Worm (Caenorhabditis elegans) whole organism, late embryonic: ENCODE measurements around the gene aakg-1.

Experiments used
- C38D4.7 ChIP-seq: fragments of 200-800 bp; sonication (Bioruptor generic); optimal IDR thresholded peaks from 2 replicates; lab custom pipeline; 2018; ENCODE audit warnings: mild to moderate bottlenecking, missing genetic modification characterization, moderate library complexity, missing compliant biosample characterization
- F13H6.1 ChIP-seq: sonication (generic microtip); optimal IDR thresholded peaks from 2 replicates; lab custom pipeline; 2016; ENCODE audit warnings: missing genetic modification characterization, missing compliant biosample characterization
- K02D7.2 ChIP-seq: sonication (generic microtip); optimal IDR thresholded peaks from 2 replicates; lab custom pipeline; 2017; ENCODE audit warnings: mild to moderate bottlenecking, missing genetic modification characterization, missing compliant biosample characterization
- K09A11.1 ChIP-seq: sonication (generic microtip); optimal IDR thresholded peaks from 2 replicates; lab custom pipeline; 2017; ENCODE audit warnings: antibody characterized with exemption, mild to moderate bottlenecking, missing genetic modification characterization, missing compliant biosample characterization; ENCODE audit not compliant: insufficient read depth
- Y22D7AL.16 ChIP-seq: sonication (generic microtip); optimal IDR thresholded peaks from 2 replicates; lab custom pipeline; 2016; ENCODE audit warnings: missing genetic modification characterization, missing compliant biosample characterization
- ahr-1 ChIP-seq: sonication (generic microtip); optimal IDR thresholded peaks from 2 replicates; lab custom pipeline; 2016; ENCODE audit warnings: missing genetic modification characterization, missing compliant biosample characterization
- ceh-14 ChIP-seq: sonication (generic microtip); optimal IDR thresholded peaks from 2 replicates; lab custom pipeline; 2016; ENCODE audit warnings: missing genotype, missing genetic modification characterization, missing compliant biosample characterization
- ceh-19 ChIP-seq: fragments of 200-800 bp; sonication (Bioruptor generic); optimal IDR thresholded peaks from 2 replicates; lab custom pipeline; 2018; ENCODE audit warnings: mild to moderate bottlenecking, missing genetic modification characterization, missing compliant biosample characterization
- ceh-24 ChIP-seq: sonication (generic microtip); optimal IDR thresholded peaks from 2 replicates; lab custom pipeline; 2016; ENCODE audit warnings: mild to moderate bottlenecking, missing genetic modification characterization, missing compliant biosample characterization
- ceh-31 ChIP-seq: sonication (generic microtip); optimal IDR thresholded peaks from 2 replicates; lab custom pipeline; 2016; ENCODE audit warnings: missing genetic modification characterization, missing compliant biosample characterization
- ceh-45 ChIP-seq: fragments of 200-800 bp; sonication (Bioruptor generic); IDR thresholded peaks from 2 replicates; pipeline ENCODE4 v1.3.6; 2022; ENCODE audit warnings: missing genetic modification reagents, missing genetic modification characterization, missing compliant biosample characterization
- ceh-48 ChIP-seq: sonication (generic microtip); optimal IDR thresholded peaks from 2 replicates; lab custom pipeline; 2016; ENCODE audit warnings: missing genetic modification characterization, inconsistent platforms, missing compliant biosample characterization
- ceh-6 ChIP-seq: fragments of 200-800 bp; sonication (Bioruptor generic); optimal IDR thresholded peaks from 2 replicates; lab custom pipeline; 2018; ENCODE audit warnings: mild to moderate bottlenecking, missing genetic modification characterization, missing compliant biosample characterization
- ceh-9 ChIP-seq: sonication (generic microtip); optimal IDR thresholded peaks from 2 replicates; lab custom pipeline; 2016; ENCODE audit warnings: mild to moderate bottlenecking, missing genetic modification characterization, inconsistent platforms, missing compliant biosample characterization
- che-1 ChIP-seq: sonication (generic microtip); optimal IDR thresholded peaks from 2 replicates; lab custom pipeline; 2016; ENCODE audit warnings: mild to moderate bottlenecking, missing genetic modification characterization, missing compliant biosample characterization
- dmd-4 ChIP-seq: sonication (generic microtip); optimal IDR thresholded peaks from 2 replicates; lab custom pipeline; 2016; ENCODE audit warnings: borderline replicate concordance, missing genetic modification characterization, missing compliant biosample characterization
- dve-1 ChIP-seq: sonication (generic microtip); optimal IDR thresholded peaks from 2 replicates; lab custom pipeline; 2017; ENCODE audit warnings: antibody characterized with exemption, mild to moderate bottlenecking, missing genetic modification characterization, missing compliant biosample characterization
- elt-2 ChIP-seq: sonication (generic microtip); optimal IDR thresholded peaks from 2 replicates; lab custom pipeline; 2016; ENCODE audit warnings: missing genetic modification reagents, missing genetic modification characterization, missing compliant biosample characterization
- ets-4 ChIP-seq: sonication (generic microtip); optimal IDR thresholded peaks from 2 replicates; lab custom pipeline; 2016; ENCODE audit warnings: missing genetic modification characterization, missing compliant biosample characterization
- fax-1 ChIP-seq: sonication (generic microtip); optimal IDR thresholded peaks from 2 replicates; lab custom pipeline; 2016; ENCODE audit warnings: missing genotype, missing genetic modification characterization, missing compliant biosample characterization
- fkh-6 ChIP-seq: sonication (generic microtip); optimal IDR thresholded peaks from 2 replicates; lab custom pipeline; 2016; ENCODE audit warnings: missing genetic modification characterization, missing compliant biosample characterization
- hlh-13 ChIP-seq: fragments of 200-800 bp; sonication (Bioruptor generic); optimal IDR thresholded peaks from 2 replicates; lab custom pipeline; 2018; ENCODE audit warnings: mild to moderate bottlenecking, missing genetic modification characterization, missing compliant biosample characterization
- hlh-15 ChIP-seq: sonication (generic microtip); optimal IDR thresholded peaks from 2 replicates; lab custom pipeline; 2016; ENCODE audit warnings: missing genetic modification characterization, missing compliant biosample characterization
- hlh-30 ChIP-seq: sonication (generic microtip); optimal IDR thresholded peaks from 2 replicates; lab custom pipeline; 2017; ENCODE audit warnings: antibody characterized with exemption, missing genetic modification characterization, missing compliant biosample characterization; ENCODE audit not compliant: insufficient read depth
- lin-11 ChIP-seq: fragments of 200-800 bp; sonication (Bioruptor generic); optimal IDR thresholded peaks from 2 replicates; lab custom pipeline; 2018; ENCODE audit warnings: mild to moderate bottlenecking, missing genetic modification characterization, missing compliant biosample characterization
- mec-3 ChIP-seq: sonication (generic microtip); optimal IDR thresholded peaks from 2 replicates; lab custom pipeline; 2016; ENCODE audit warnings: borderline replicate concordance, missing genetic modification characterization, missing compliant biosample characterization
- nfya-1 ChIP-seq: sonication (generic microtip); optimal IDR thresholded peaks from 2 replicates; lab custom pipeline; 2017; ENCODE audit warnings: missing genetic modification characterization, mild to moderate bottlenecking, missing compliant biosample characterization, antibody characterized with exemption, moderate library complexity
- nhr-232 ChIP-seq: sonication (generic microtip); optimal IDR thresholded peaks from 2 replicates; lab custom pipeline; 2016; ENCODE audit warnings: missing genetic modification characterization, missing compliant biosample characterization
- npax-4 ChIP-seq: sonication (generic microtip); optimal IDR thresholded peaks from 2 replicates; lab custom pipeline; 2016; ENCODE audit warnings: missing genetic modification characterization, missing compliant biosample characterization
- pag-3 ChIP-seq: sonication (generic microtip); optimal IDR thresholded peaks from 2 replicates; lab custom pipeline; 2016; ENCODE audit warnings: missing compliant biosample characterization, missing genetic modification characterization, borderline replicate concordance
- pha-4 ChIP-seq: fragments of 150-350 bp; optimal IDR thresholded peaks from 2 replicates; lab custom pipeline; 2018; ENCODE audit warnings: missing biosample characterization, missing genetic modification reagents, missing genetic modification characterization
- pqm-1 ChIP-seq: sonication (generic microtip); optimal IDR thresholded peaks from 2 replicates; lab custom pipeline; 2016; ENCODE audit warnings: missing genetic modification characterization, missing compliant biosample characterization
- rnt-1 ChIP-seq: sonication (generic microtip); optimal IDR thresholded peaks from 2 replicates; lab custom pipeline; 2016; ENCODE audit warnings: missing genetic modification characterization, missing compliant biosample characterization
- sox-2 ChIP-seq: fragments of 200-800 bp; sonication (Bioruptor generic); IDR thresholded peaks from 2 replicates; pipeline ENCODE4 v1.3.6; 2022; ENCODE audit warnings: missing genetic modification reagents, missing genetic modification characterization, missing compliant biosample characterization
- sox-4 ChIP-seq: sonication (generic microtip); optimal IDR thresholded peaks from 2 replicates; lab custom pipeline; 2017; ENCODE audit warnings: mild to moderate bottlenecking, missing genetic modification characterization, inconsistent platforms, missing compliant biosample characterization
- tbx-7 ChIP-seq: sonication (generic microtip); optimal IDR thresholded peaks from 2 replicates; lab custom pipeline; 2016; ENCODE audit warnings: missing genotype, missing genetic modification characterization, missing compliant biosample characterization
- unc-42 ChIP-seq: sonication (generic microtip); optimal IDR thresholded peaks from 2 replicates; lab custom pipeline; 2016; ENCODE audit warnings: missing genotype, missing genetic modification characterization, missing compliant biosample characterization
- ztf-16 ChIP-seq: sonication (generic microtip); optimal IDR thresholded peaks from 2 replicates; lab custom pipeline; 2017; ENCODE audit warnings: missing genetic modification characterization, missing compliant biosample characterization

The aakg-1 gene

DNA sequence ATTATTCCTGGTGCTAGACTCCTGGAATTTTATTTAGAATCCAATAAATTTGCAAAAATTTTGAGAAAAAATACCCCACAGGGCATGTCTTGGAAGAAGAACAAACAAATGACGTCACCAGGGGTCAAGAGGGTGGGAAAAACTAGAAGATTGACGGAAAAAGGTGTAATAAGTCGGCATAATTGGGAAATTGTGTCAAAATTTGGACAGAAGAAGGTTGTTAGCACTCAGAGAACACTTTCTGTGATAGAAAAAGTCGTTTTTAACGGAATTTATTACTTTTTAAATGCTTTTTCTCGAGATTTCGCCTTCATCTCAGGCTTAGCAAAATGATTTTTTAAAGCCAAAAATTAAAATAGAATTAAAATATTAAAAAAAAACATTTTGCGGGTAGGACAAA, 32.1 kb upstream of the aakg-1 start:
- no peak for TF ChIP-seq K09A11.1 (tag; lab: Kevin White, UChicago)
- TF ChIP-seq ceh-9 (tag; lab: Kevin White, UChicago), result no peak
- no peak for TF ChIP-seq C38D4.7 (GFP tag; lab: Kevin White, UChicago)
- TF ChIP-seq Y22D7AL.16 (tag; lab: Kevin White, UChicago), result no peak
- TF ChIP-seq npax-4 (tag; lab: Kevin White, UChicago), result no peak
- TF ChIP-seq ceh-24 (tag; lab: Kevin White, UChicago), result no peak
- no peak for TF ChIP-seq unc-42
- no peak for TF ChIP-seq ceh-48 (tag; lab: Kevin White, UChicago)
- TF ChIP-seq che-1 (tag; lab: Kevin White, UChicago), result no peak
- no peak for TF ChIP-seq ztf-16 (tag; lab: Kevin White, UChicago)

DNA sequence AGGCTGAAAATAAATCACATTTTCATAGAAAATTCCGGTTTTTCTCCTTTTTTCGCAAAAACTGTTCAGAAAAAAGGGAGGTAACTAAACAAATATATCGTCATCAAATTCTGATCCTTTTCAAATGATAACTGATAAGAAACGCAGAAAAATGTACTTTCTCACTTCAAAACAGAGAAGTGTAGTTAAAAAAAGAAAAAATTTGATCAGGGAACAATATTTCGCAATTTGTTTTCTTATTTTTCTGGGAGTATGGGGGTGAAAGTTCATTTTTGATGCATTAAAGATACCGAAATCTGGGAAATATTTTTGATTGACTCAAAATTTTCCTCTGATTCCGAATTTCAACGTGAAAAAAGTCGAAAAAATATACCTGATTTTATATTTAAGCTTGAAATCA, 31.0 kb upstream of the aakg-1 start:
- TF ChIP-seq rnt-1 (tag; lab: Kevin White, UChicago) (no peak), hlh-30 (no peak), ceh-24 (tag; lab: Kevin White, UChicago) (no peak), F13H6.1 (tag; lab: Kevin White, UChicago) (no peak), mec-3 (tag; lab: Kevin White, UChicago) (no peak), sox-4 (tag; lab: Kevin White, UChicago) (no peak), fkh-6 (tag; lab: Kevin White, UChicago) (no peak), elt-2 (no peak), ceh-45 (no peak), ceh-31 (tag; lab: Kevin White, UChicago) (no peak), ets-4 (no peak), ceh-14 (tag; lab: Kevin White, UChicago) (no peak), ahr-1 (tag; lab: Kevin White, UChicago) (no peak), hlh-13 (GFP tag; lab: Kevin White, UChicago) (no peak), unc-42 (no peak), nfya-1 (tag; lab: Kevin White, UChicago) (no peak), pqm-1 (tag; lab: Kevin White, UChicago) (no peak), dve-1 (tag; lab: Kevin White, UChicago) (no peak), dmd-4 (tag; lab: Kevin White, UChicago) (no peak), ztf-16 (tag; lab: Kevin White, UChicago) (no peak)

DNA sequence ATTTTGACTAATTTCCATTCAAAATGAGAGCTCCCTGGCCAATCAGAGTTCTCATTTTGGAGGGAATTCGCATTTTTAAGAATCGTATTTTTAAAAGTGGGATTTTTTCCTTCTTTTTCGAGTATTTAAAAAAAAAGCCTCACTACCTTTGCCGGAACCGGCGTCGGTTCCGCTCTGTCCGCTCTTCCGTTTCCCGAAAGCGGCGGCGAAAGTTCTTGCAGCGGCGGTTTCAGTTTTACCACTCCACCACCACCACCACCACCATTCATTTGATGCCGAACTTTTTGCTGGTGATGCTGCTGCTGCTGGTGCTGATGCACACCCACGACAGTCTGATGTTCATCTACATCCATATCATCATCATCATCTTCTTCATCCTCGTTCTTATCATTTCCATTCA, 26.9 kb upstream of the aakg-1 start:
- TF ChIP-seq nhr-232 (tag; lab: Kevin White, UChicago) (no peak), sox-4 (tag; lab: Kevin White, UChicago) (no peak), K02D7.2 (tag; lab: Kevin White, UChicago) (no peak), mec-3 (tag; lab: Kevin White, UChicago) (no peak), hlh-15 (no peak), ceh-6 (GFP tag; lab: Kevin White, UChicago) (no peak), Y22D7AL.16 (tag; lab: Kevin White, UChicago) (no peak), sox-2 (GFP tag; lab: Robert Waterston, UW) (no peak), unc-42 (no peak), pqm-1 (tag; lab: Kevin White, UChicago) (no peak), fax-1 (no peak), lin-11 (tag; lab: Kevin White, UChicago) (no peak), ceh-19 (GFP tag; lab: Kevin White, UChicago) (no peak), pag-3 (no peak), pha-4 (tag; lab: Kevin White, UChicago) (no peak), tbx-7 (tag; lab: Kevin White, UChicago) (no peak), che-1 (tag; lab: Kevin White, UChicago) (no peak), rnt-1 (tag; lab: Kevin White, UChicago) (no peak)
